Fruit fly (Drosophila melanogaster): ENCODE results near the gene mtd.

mtd gene

dm6 chr3R:5323741-5324538 is 26.3 kb downstream of the mtd start (continued):
- peak; percentile 90 for TF ChIP-seq Jarid2 (GFP tag; optimal IDR thresholded peaks at IDR 0.05)
- no peak for TF ChIP-seq Hr39 (optimal IDR thresholded peaks at IDR 0.05)
- TF ChIP-seq CG12104 (GFP tag; optimal IDR thresholded peaks at IDR 0.05) = no peak
- TF ChIP-seq Hand (GFP tag; optimal IDR thresholded peaks at IDR 0.05) = no peak
- no peak for TF ChIP-seq tll (GFP tag; optimal IDR thresholded peaks at IDR 0.05)
- no peak for TF ChIP-seq salm (tag; optimal IDR thresholded peaks at IDR 0.05)
- TF ChIP-seq disco-r (GFP tag; optimal IDR thresholded peaks at IDR 0.05) = no peak
- peak; percentile 19 for TF ChIP-seq CG1603 (tag; optimal IDR thresholded peaks at IDR 0.05)
- TF ChIP-seq CG4424 (GFP tag; optimal IDR thresholded peaks at IDR 0.05) = no peak
- no peak for TF ChIP-seq CG12299 (tag; optimal IDR thresholded peaks at IDR 0.05)
- TF ChIP-seq Fer1 (GFP tag; optimal IDR thresholded peaks at IDR 0.05) = no peak
- TF ChIP-seq Trl (optimal IDR thresholded peaks at IDR 0.05) = no peak
- TF ChIP-seq Trl (GFP tag; optimal IDR thresholded peaks at IDR 0.05) = no peak
- TF ChIP-seq inv (GFP tag; IDR thresholded peaks at IDR 0.05; ENCODE audit: partially characterized antibody) = no peak
- TF ChIP-seq CG9609 (GFP tag; optimal IDR thresholded peaks at IDR 0.05) = no peak
- TF ChIP-seq CG30431 (GFP tag; optimal IDR thresholded peaks at IDR 0.05) = no peak
- TF ChIP-seq CG8765 (GFP tag; IDR thresholded peaks at IDR 0.05) = no peak
- TF ChIP-seq en (GFP tag; optimal IDR thresholded peaks at IDR 0.05) = no peak
- no peak for TF ChIP-seq ssp (GFP tag; IDR thresholded peaks at IDR 0.05)
- no peak for TF ChIP-seq chn (GFP tag; optimal IDR thresholded peaks at IDR 0.05)
- TF ChIP-seq Dp (GFP tag; optimal IDR thresholded peaks at IDR 0.05) = no peak
- no peak for TF ChIP-seq usp (GFP tag; optimal IDR thresholded peaks at IDR 0.05)
- TF ChIP-seq dati (GFP tag; IDR thresholded peaks at IDR 0.05) = no peak
- peak; percentile 5 for TF ChIP-seq CG15269 (tag; optimal IDR thresholded peaks at IDR 0.05)
- no peak for TF ChIP-seq CG7745 (tag; optimal IDR thresholded peaks at IDR 0.05)
- TF ChIP-seq ham (GFP tag; IDR thresholded peaks at IDR 0.05) = no peak
- no peak for TF ChIP-seq dmrt11E (tag; optimal IDR thresholded peaks at IDR 0.05)
- TF ChIP-seq fd3F (GFP tag; optimal IDR thresholded peaks at IDR 0.05) = no peak
- TF ChIP-seq MTF-1 (GFP tag; optimal IDR thresholded peaks at IDR 0.05; ENCODE audit: borderline replicate concordance) = peak; percentile 3
- TF ChIP-seq Oli (tag; optimal IDR thresholded peaks at IDR 0.05) = no peak
- no peak for TF ChIP-seq gcm2 (GFP tag; optimal IDR thresholded peaks at IDR 0.05)
- TF ChIP-seq CG16863 (GFP tag; optimal IDR thresholded peaks at IDR 0.05) = no peak
- no peak for TF ChIP-seq CG14710 (tag; optimal IDR thresholded peaks at IDR 0.05)
- peak in 1 of 2 experiments; percentile 39 for TF ChIP-seq eve (GFP tag; optimal IDR thresholded peaks at IDR 0.05)
- no peak for TF ChIP-seq ERR (GFP tag; optimal IDR thresholded peaks at IDR 0.05)
- no peak for TF ChIP-seq Mes4 (GFP tag; optimal IDR thresholded peaks at IDR 0.05)
- TF ChIP-seq z (GFP tag; IDR thresholded peaks at IDR 0.05) = no peak

- peak; percentile 36 for TF ChIP-seq Abd-B (GFP tag; optimal IDR thresholded peaks at IDR 0.05)
- no peak for TF ChIP-seq bowl (GFP tag; IDR thresholded peaks at IDR 0.05)
- no peak for TF ChIP-seq maf-S (GFP tag; optimal IDR thresholded peaks at IDR 0.05)
- no peak for TF ChIP-seq psq (GFP tag; optimal IDR thresholded peaks at IDR 0.05)
- no peak for TF ChIP-seq CG3065 (GFP tag; optimal IDR thresholded peaks at IDR 0.05)
- TF ChIP-seq Fer3 (tag; optimal IDR thresholded peaks at IDR 0.05) = no peak
- no peak for TF ChIP-seq Nf-YB (GFP tag; optimal IDR thresholded peaks at IDR 0.05)
- no peak for TF ChIP-seq H2.0 (GFP tag; IDR thresholded peaks at IDR 0.05)
- TF ChIP-seq CG31224 (GFP tag; IDR thresholded peaks at IDR 0.05) = no peak
- peak in 1 of 2 experiments; percentile 27 for TF ChIP-seq Hr78 (GFP tag; optimal IDR thresholded peaks at IDR 0.05)
- TF ChIP-seq chinmo (GFP tag; IDR thresholded peaks at IDR 0.05; ENCODE audit: partially characterized antibody) = 0 out of 4 replicates have a peak, but pooled peaks have one; percentile 60
- TF ChIP-seq CG11504 (tag; optimal IDR thresholded peaks at IDR 0.05) = peak; percentile 53
- no peak for TF ChIP-seq lbe (GFP tag; optimal IDR thresholded peaks at IDR 0.05)
- no peak for TF ChIP-seq CG16863 (GFP tag; optimal IDR thresholded peaks at IDR 0.05)
- TF ChIP-seq CG42726 (GFP tag; IDR thresholded peaks at IDR 0.05; ENCODE audit: partially characterized antibody) = no peak
- TF ChIP-seq kni (GFP tag; optimal IDR thresholded peaks at IDR 0.05) = peak; percentile 72
These were observed 28.0 kb downstream of the mtd start for dm6 chr3R:5322182-5322609.

All from whole organism, embryonic.